Worm (Caenorhabditis elegans): ENCODE data around the gene F54H5.14.

ce11 chrII:6649026-6649425, 23.8 kb upstream of the F54H5.14 start, which contains the start of gene oig-8:
- TF ChIP-seq nhr-12 (tag; optimal IDR thresholded peaks at IDR 0.05) (no peak), F13H6.1 (tag; optimal IDR thresholded peaks at IDR 0.05) (no peak), snpc-4 (tag; optimal IDR thresholded peaks at IDR 0.05) (no peak), unc-62 (GFP tag; optimal IDR thresholded peaks at IDR 0.05) (no peak), skn-1 (tag; optimal IDR thresholded peaks at IDR 0.05) (no peak), unc-39 (tag; optimal IDR thresholded peaks at IDR 0.05) (no peak), aly-2 (tag; optimal IDR thresholded peaks at IDR 0.05) (no peak), egl-27 (tag; optimal IDR thresholded peaks at IDR 0.05) (no peak), blmp-1 (tag; optimal IDR thresholded peaks at IDR 0.05; ENCODE audit: insufficient read depth) (no peak)

Measured in whole organism, L2 larva.